Fruit fly (Drosophila melanogaster) whole organism, embryonic: ENCODE data around the gene tutl.
A peak's percentile ranks its signal among the peaks of the same experiment; 100 is the strongest.

Source experiments
- Bgb ChIP-seq: fragments of 200-800 bp; sonication (Bioruptor generic); IDR thresholded peaks from 2 replicates; pipeline ENCODE4 v1.3.6; 2022; ENCODE audit warnings: missing biosample characterization, missing genetic modification characterization; ENCODE audit not compliant: partially characterized antibody
- Blimp-1 ChIP-seq: fragments of 200-800 bp; sonication (Bioruptor generic); optimal IDR thresholded peaks from 3 replicates; lab custom pipeline; 2018; ENCODE audit warnings: missing biosample characterization, missing genetic modification characterization, mild to moderate bottlenecking, moderate library complexity, missing genetic modification reagents
- CG10543 ChIP-seq: fragments of 200-800 bp; sonication (Bioruptor generic); optimal IDR thresholded peaks from 3 replicates; lab custom pipeline; 2017; ENCODE audit warnings: missing biosample characterization, mild to moderate bottlenecking, missing genetic modification characterization, moderate library complexity
- CG10654 ChIP-seq: fragments of 200-800 bp; sonication (Bioruptor generic); optimal IDR thresholded peaks from 2 replicates; lab custom pipeline; 2016; ENCODE audit warnings: missing biosample characterization, missing genetic modification characterization
- CG10979 ChIP-seq: fragments of 200-800 bp; sonication (Bioruptor generic); optimal IDR thresholded peaks from 2 replicates; lab custom pipeline; 2018; ENCODE audit warnings: missing biosample characterization, mild to moderate bottlenecking, missing genetic modification characterization, moderate library complexity
- CG11085 ChIP-seq: fragments of 200-800 bp; sonication (Bioruptor generic); IDR thresholded peaks from 2 replicates; pipeline ENCODE4 v1.3.6; 2022; ENCODE audit warnings: missing biosample characterization, missing genetic modification characterization
- CG13123 ChIP-seq: fragments of 200-800 bp; sonication (Bioruptor generic); optimal IDR thresholded peaks from 2 replicates; lab custom pipeline; 2016; ENCODE audit warnings: missing biosample characterization, missing genetic modification characterization
- CG14667 ChIP-seq: fragments of 200-800 bp; sonication (Bioruptor generic); IDR thresholded peaks from 2 replicates; pipeline ENCODE4 v1.3.6; 2022; ENCODE audit warnings: missing biosample characterization, missing genetic modification characterization
- CG16813 ChIP-seq: fragments of 200-800 bp; sonication (Bioruptor generic); IDR thresholded peaks from 3 replicates; pipeline ENCODE4 v1.3.6; 2022; ENCODE audit warnings: missing biosample characterization, missing genetic modification characterization; ENCODE audit not compliant: partially characterized antibody
- CG17186 ChIP-seq: fragments of 200-800 bp; sonication (Bioruptor generic); optimal IDR thresholded peaks from 3 replicates; lab custom pipeline; 2017; ENCODE audit warnings: missing biosample characterization, missing genetic modification reagents, missing genetic modification characterization
- CG18262 ChIP-seq: fragments of 200-800 bp; optimal IDR thresholded peaks from 3 replicates; lab custom pipeline; 2019; ENCODE audit warnings: missing biosample characterization, mild to moderate bottlenecking, missing genetic modification characterization, moderate library complexity
- CG18476 ChIP-seq: fragments of 200-800 bp; sonication (Bioruptor generic); optimal IDR thresholded peaks from 2 replicates; lab custom pipeline; 2016; ENCODE audit warnings: missing biosample characterization, mild to moderate bottlenecking, missing genetic modification characterization
- CG30020 ChIP-seq: fragments of 200-800 bp; optimal IDR thresholded peaks from 2 replicates; lab custom pipeline; 2019; ENCODE audit warnings: missing biosample characterization, mild to moderate bottlenecking, missing genetic modification characterization, moderate library complexity
- CG31224 ChIP-seq: fragments of 200-800 bp; sonication (Bioruptor generic); IDR thresholded peaks from 2 replicates; pipeline ENCODE4 v1.3.6; 2022; ENCODE audit warnings: missing biosample characterization, missing genetic modification characterization
- CG31365 ChIP-seq: fragments of 200-800 bp; sonication (Bioruptor generic); optimal IDR thresholded peaks from 2 replicates; lab custom pipeline; 2018; ENCODE audit warnings: missing biosample characterization, mild to moderate bottlenecking, missing genetic modification characterization
- CG42726 ChIP-seq: fragments of 200-800 bp; sonication (Bioruptor generic); IDR thresholded peaks from 2 replicates; pipeline ENCODE4 v1.3.6; 2022; ENCODE audit warnings: missing biosample characterization, missing genetic modification characterization; ENCODE audit not compliant: partially characterized antibody
- CG4282 ChIP-seq: fragments of 200-800 bp; sonication (Bioruptor generic); optimal IDR thresholded peaks from 2 replicates; lab custom pipeline; 2016; ENCODE audit warnings: missing biosample characterization, missing genetic modification characterization
- CG6791 ChIP-seq: fragments of 200-800 bp; sonication (Bioruptor generic); IDR thresholded peaks from 3 replicates; pipeline ENCODE4 v1.3.6; 2022; ENCODE audit warnings: missing biosample characterization, missing genetic modification characterization; ENCODE audit not compliant: partially characterized antibody
- CG7357 ChIP-seq: fragments of 200-800 bp; sonication (Bioruptor generic); IDR thresholded peaks from 3 replicates; pipeline ENCODE4 v1.3.6; 2022; ENCODE audit warnings: missing biosample characterization, missing genetic modification characterization
- CG8089 ChIP-seq: fragments of 200-800 bp; sonication (Bioruptor generic); optimal IDR thresholded peaks from 3 replicates; lab custom pipeline; 2016; ENCODE audit warnings: missing biosample characterization, missing genetic modification characterization
- Camta ChIP-seq: fragments of 200-800 bp; sonication (Bioruptor generic); optimal IDR thresholded peaks from 2 replicates; lab custom pipeline; 2016; ENCODE audit warnings: missing biosample characterization, missing genetic modification characterization
- Drgx ChIP-seq: fragments of 200-800 bp; sonication (Bioruptor generic); IDR thresholded peaks from 2 replicates; pipeline ENCODE4 v1.3.6; 2022; ENCODE audit warnings: missing biosample characterization, missing genetic modification characterization
- Gug ChIP-seq: fragments of 200-800 bp; sonication (Bioruptor generic); IDR thresholded peaks from 4 replicates; pipeline ENCODE4 v1.3.6; 2022; ENCODE audit warnings: missing biosample characterization, missing genetic modification characterization
- HmgD ChIP-seq: fragments of 200-800 bp; sonication (Bioruptor generic); optimal IDR thresholded peaks from 3 replicates; lab custom pipeline; 2016; ENCODE audit warnings: missing biosample characterization, missing genetic modification characterization
- Hmr ChIP-seq: fragments of 200-800 bp; sonication (Bioruptor generic); optimal IDR thresholded peaks from 3 replicates; lab custom pipeline; 2017; ENCODE audit warnings: mild to moderate bottlenecking, missing biosample characterization, missing genetic modification reagents, missing genetic modification characterization
- Hmx ChIP-seq: fragments of 200-800 bp; sonication (Bioruptor generic); optimal IDR thresholded peaks from 2 replicates; lab custom pipeline; 2016; ENCODE audit warnings: missing biosample characterization, missing genetic modification characterization
- Hr39 ChIP-seq: fragments of >200 bp; optimal IDR thresholded peaks from 2 replicates; lab custom pipeline; 2017
- Six4 ChIP-seq: fragments of 200-800 bp; sonication (Bioruptor generic); optimal IDR thresholded peaks from 2 replicates; lab custom pipeline; 2016; ENCODE audit warnings: missing biosample characterization, missing genetic modification characterization
- bcd ChIP-seq: fragments of 200-800 bp; sonication (Bioruptor generic); optimal IDR thresholded peaks from 2 replicates; lab custom pipeline; 2017; ENCODE audit warnings: missing biosample characterization, mild to moderate bottlenecking, missing genetic modification characterization
- br ChIP-seq: fragments of >200 bp; optimal IDR thresholded peaks from 2 replicates; lab custom pipeline; 2017
- bsh ChIP-seq, 2 experiments: fragments of 200-800 bp; sonication (Bioruptor generic); optimal IDR thresholded peaks; 2 replicates each; lab custom pipeline; 2017 to 2018; ENCODE audit warnings: mild to moderate bottlenecking in 2 of 2, missing biosample characterization in 2 of 2, missing genetic modification characterization in 2 of 2, moderate library complexity in 1 of 2
- caup ChIP-seq: fragments of 200-800 bp; sonication (Bioruptor generic); optimal IDR thresholded peaks from 3 replicates; lab custom pipeline; 2017; ENCODE audit warnings: missing biosample characterization, mild to moderate bottlenecking, missing genetic modification characterization, moderate library complexity; ENCODE audit not compliant: severe bottlenecking
- crc ChIP-seq: fragments of 200-800 bp; sonication (Bioruptor generic); optimal IDR thresholded peaks from 2 replicates; lab custom pipeline; 2016; ENCODE audit warnings: missing biosample characterization, missing genetic modification characterization
- disco-r ChIP-seq: fragments of 200-800 bp; sonication (Bioruptor generic); optimal IDR thresholded peaks from 2 replicates; lab custom pipeline; 2016; ENCODE audit warnings: missing biosample characterization, missing genetic modification characterization
- dmrt11E ChIP-seq: fragments of 200-800 bp; sonication (Bioruptor generic); optimal IDR thresholded peaks from 3 replicates; lab custom pipeline; 2018; ENCODE audit warnings: missing biosample characterization, mild to moderate bottlenecking, missing genetic modification characterization, moderate library complexity
- fu2 ChIP-seq: fragments of 200-800 bp; sonication (Bioruptor generic); optimal IDR thresholded peaks from 2 replicates; lab custom pipeline; 2016; ENCODE audit warnings: missing biosample characterization, missing genetic modification characterization
- gcm2 ChIP-seq: fragments of 200-800 bp; sonication (Bioruptor generic); optimal IDR thresholded peaks from 2 replicates; lab custom pipeline; 2016; ENCODE audit warnings: missing biosample characterization, missing genetic modification characterization
- kay ChIP-seq: fragments of 200-800 bp; sonication (Bioruptor generic); optimal IDR thresholded peaks from 2 replicates; lab custom pipeline; 2016; ENCODE audit warnings: missing biosample characterization, missing genetic modification characterization
- ken ChIP-seq: fragments of 200-800 bp; sonication (Bioruptor generic); IDR thresholded peaks from 3 replicates; pipeline ENCODE4 v1.3.6; 2022; ENCODE audit warnings: missing biosample characterization, missing genetic modification characterization
- lab ChIP-seq: fragments of 200-800 bp; sonication (Bioruptor generic); optimal IDR thresholded peaks from 3 replicates; lab custom pipeline; 2017; ENCODE audit warnings: missing biosample characterization, missing genetic modification characterization, mild to moderate bottlenecking, moderate library complexity, missing genetic modification reagents
- luna ChIP-seq: fragments of 200-800 bp; sonication (Bioruptor generic); optimal IDR thresholded peaks from 2 replicates; lab custom pipeline; 2016; ENCODE audit warnings: missing biosample characterization, missing genetic modification characterization
- p53 ChIP-seq: fragments of 200-800 bp; sonication (Bioruptor generic); optimal IDR thresholded peaks from 2 replicates; lab custom pipeline; 2016; ENCODE audit warnings: missing biosample characterization, missing genetic modification characterization
- pita ChIP-seq: fragments of 200-800 bp; sonication (Bioruptor generic); optimal IDR thresholded peaks from 2 replicates; lab custom pipeline; 2017; ENCODE audit warnings: missing biosample characterization, mild to moderate bottlenecking, missing genetic modification characterization
- row ChIP-seq: fragments of 200-800 bp; sonication (Bioruptor generic); IDR thresholded peaks from 3 replicates; pipeline ENCODE4 v1.3.6; 2022; ENCODE audit warnings: missing biosample characterization, missing genetic modification characterization
- sens ChIP-seq: fragments of 200-800 bp; sonication (Bioruptor generic); peaks from one replicate; lab custom pipeline; 2016; ENCODE audit warnings: missing biosample characterization, missing genetic modification characterization
- slp2 ChIP-seq: fragments of 200-800 bp; sonication (Bioruptor generic); optimal IDR thresholded peaks from 2 replicates; lab custom pipeline; 2016; ENCODE audit warnings: missing biosample characterization, missing genetic modification characterization
- unc-4 ChIP-seq: fragments of 200-800 bp; sonication (Bioruptor generic); IDR thresholded peaks from 2 replicates; pipeline ENCODE4 v1.3.6; 2022; ENCODE audit warnings: missing biosample characterization, missing genetic modification characterization; ENCODE audit not compliant: partially characterized antibody
- usp ChIP-seq: fragments of >200 bp; optimal IDR thresholded peaks from 2 replicates; lab custom pipeline; 2017; ENCODE audit warnings: missing biosample characterization, missing genetic modification characterization
- z ChIP-seq: fragments of 200-800 bp; sonication (Bioruptor generic); IDR thresholded peaks from 3 replicates; pipeline ENCODE4 v1.3.6; 2022; ENCODE audit warnings: missing biosample characterization, missing genetic modification characterization
- zen ChIP-seq: fragments of 200-800 bp; sonication (Bioruptor generic); optimal IDR thresholded peaks from 3 replicates; lab custom pipeline; 2018; ENCODE audit warnings: missing biosample characterization, mild to moderate bottlenecking, missing genetic modification characterization, moderate library complexity

tutl gene

DNA sequence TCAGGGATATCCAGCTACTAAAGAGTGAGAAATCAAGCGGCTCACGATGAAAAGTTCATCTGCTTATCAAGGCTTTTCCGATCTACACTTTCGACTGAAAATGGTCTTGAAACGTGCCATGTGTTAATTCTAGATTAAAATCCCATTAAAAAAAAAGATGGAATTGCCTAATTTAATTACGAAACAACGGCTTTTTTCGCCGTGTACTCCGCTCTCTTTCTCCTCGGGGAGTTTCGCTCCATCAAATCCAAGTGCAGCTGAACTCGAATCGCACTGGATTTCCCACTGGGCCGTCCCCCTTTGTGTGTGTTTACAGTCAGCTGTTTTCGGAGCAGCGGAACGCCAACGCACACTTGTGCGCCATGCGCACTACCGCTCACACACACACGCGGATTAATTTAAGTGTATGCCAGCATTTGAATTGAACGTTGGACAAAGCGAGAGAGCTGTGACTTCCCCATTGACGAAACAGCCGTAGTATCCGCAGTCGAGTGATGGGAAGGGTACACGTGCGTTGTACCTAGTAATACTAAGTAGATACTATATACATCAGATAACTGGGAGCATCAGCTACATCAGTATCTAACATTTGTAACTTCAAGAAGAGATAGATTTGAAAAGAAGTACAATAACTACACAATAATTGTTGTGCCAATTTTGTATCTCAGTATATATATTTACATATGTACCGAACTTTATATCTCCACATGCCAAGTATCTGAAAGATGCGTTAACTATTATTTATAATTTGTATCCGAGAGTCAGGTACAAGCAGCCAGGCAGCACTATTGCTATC is 50.2 kb downstream of the tutl start (continued):
- TF ChIP-seq bcd (GFP tag; lab: Kevin White, UChicago) (peak; percentile 82), CG31365 (tag; lab: Kevin White, UChicago) (peak; percentile 53), CG7357 (GFP tag; lab: Robert Waterston, UW) (peak; percentile 54), Drgx (GFP tag; lab: Robert Waterston, UW) (peak; percentile 94), p53 (GFP tag; lab: Kevin White, UChicago) (peak; percentile 43), Bgb (peak; percentile 50; the same call in 1 of the 2 replicates), Hmr (peak; percentile 75), Six4 (GFP tag; lab: Kevin White, UChicago) (peak; percentile 45), Hmx (GFP tag; lab: Kevin White, UChicago) (peak; percentile 37), br (lab: Kevin White, UChicago) (no peak), bsh (GFP tag; optimal IDR thresholded peaks at IDR 0.05; lab: Kevin White, UChicago) (peak; percentile 88 to 97), disco-r (GFP tag; lab: Kevin White, UChicago) (peak; percentile 62), lab (peak; percentile 91), ken (GFP tag; lab: Robert Waterston, UW) (peak; percentile 88), CG10979 (tag; lab: Kevin White, UChicago) (peak; percentile 78), CG30020 (no peak), luna (GFP tag; lab: Kevin White, UChicago) (no peak), zen (tag; lab: Kevin White, UChicago) (peak; percentile 42), CG16813 (GFP tag; lab: Robert Waterston, UW) (no peak), sens (GFP tag; lab: Kevin White, UChicago) (peak; percentile 98), gcm2 (GFP tag; lab: Kevin White, UChicago) (peak; percentile 32), CG18476 (peak; percentile 77), CG18262 (tag; lab: Kevin White, UChicago) (peak; percentile 99), unc-4 (GFP tag; lab: Robert Waterston, UW) (no peak), CG10543 (peak; percentile 82), dmrt11E (tag; lab: Kevin White, UChicago) (peak; percentile 68), usp (GFP tag; lab: Kevin White, UChicago) (no peak), CG11085 (GFP tag; lab: Robert Waterston, UW) (0 out of 2 replicates have a peak, but pooled peaks have one; percentile 37), CG17186 (no peak), Gug (GFP tag; lab: Robert Waterston, UW) (peak; percentile 75), pita (GFP tag; lab: Kevin White, UChicago) (no peak), CG4282 (GFP tag; lab: Kevin White, UChicago) (peak; percentile 84), CG8089 (GFP tag; lab: Kevin White, UChicago) (peak; percentile 75), CG31224 (peak; percentile 76), Hr39 (no peak), CG10654 (GFP tag; lab: Kevin White, UChicago) (peak; percentile 32), z (GFP tag; lab: Robert Waterston, UW) (0 out of 3 replicates have a peak, but pooled peaks have one; percentile 61), kay (GFP tag; lab: Kevin White, UChicago) (peak; percentile 27), fu2 (peak; percentile 62), Camta (GFP tag; lab: Kevin White, UChicago) (peak; percentile 58), HmgD (GFP tag; lab: Kevin White, UChicago) (peak; percentile 15), row (GFP tag; lab: Robert Waterston, UW) (peak; percentile 92), CG14667 (GFP tag; lab: Robert Waterston, UW) (peak; percentile 69), CG42726 (GFP tag; lab: Robert Waterston, UW) (no peak), Blimp-1 (GFP tag; lab: Kevin White, UChicago) (peak; percentile 87), CG13123 (peak; percentile 68), caup (peak; percentile 79), CG6791 (GFP tag; lab: Robert Waterston, UW) (no peak), slp2 (GFP tag; lab: Kevin White, UChicago) (peak; percentile 69), crc (GFP tag; lab: Kevin White, UChicago) (peak; percentile 62)
